In the genomic region with DNA sequence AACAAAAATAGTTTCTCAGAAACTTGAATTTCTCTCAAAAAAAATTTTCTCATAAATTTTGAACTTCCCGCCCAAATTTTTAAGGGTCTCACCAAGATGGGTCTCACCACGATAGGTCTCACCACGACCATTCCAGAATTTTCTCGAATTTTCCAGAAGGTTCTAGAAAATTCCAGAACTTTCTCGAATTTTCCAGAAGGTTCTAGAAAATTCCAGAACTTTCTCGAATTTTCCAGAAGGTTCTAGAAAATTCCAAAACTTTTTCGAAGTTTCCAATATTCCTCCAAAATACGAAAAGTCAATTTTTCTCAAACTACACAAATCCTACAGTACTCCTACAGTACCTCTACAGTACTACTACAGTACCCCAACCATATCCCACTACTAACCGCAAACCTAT, we compare ENCODE assay signal across 3 worm cellular contexts.
TF ChIP-seq lines count a peak whose summit lies in the region.

No protein-coding gene starts in this region.

TF ChIP-seq in whole organism, early embryonic, 17 proteins besides CTCF, POLR2A, EP300 and RAD21:
- TF ChIP-seq pes-1 (GFP tag; IDR thresholded peaks at IDR 0.05; lab: Robert Waterston, UW) = 0 out of 2 replicates have a peak, but pooled peaks have one; percentile 33

TF ChIP-seq in whole organism, midembryonic, 9 proteins besides CTCF, POLR2A, EP300 and RAD21:
- peak; percentile 67; the same call in 1 of the 2 replicates for TF ChIP-seq flt-1 (GFP tag; IDR thresholded peaks at IDR 0.05; lab: Robert Waterston, UW)

TF ChIP-seq in whole organism, young adult, 124 proteins besides CTCF, POLR2A, EP300 and RAD21:
- TF ChIP-seq hsf-1 (GFP tag; IDR thresholded peaks at IDR 0.05; lab: Robert Waterston, UW) (peak; percentile 96), attf-6 (GFP tag; IDR thresholded peaks at IDR 0.05; lab: Robert Waterston, UW) (peak; percentile 31; the same call in 1 of the 2 replicates)
